Fruit fly (Drosophila melanogaster) whole organism, embryonic: Measurements from ENCODE around the gene Wee1.
A peak's percentile ranks its signal among the peaks of the same experiment; 100 is the strongest.

Experiments used
- Adf1 ChIP-seq: fragments of 200-800 bp; sonication (Bioruptor generic); IDR thresholded peaks from 2 replicates; pipeline ENCODE4 v1.3.6; 2022; ENCODE audit warnings: missing biosample characterization, missing genetic modification characterization
- BEAF-32 ChIP-seq: fragments of 200-800 bp; sonication (Bioruptor generic); optimal IDR thresholded peaks from 3 replicates; lab custom pipeline; 2017; ENCODE audit warnings: missing biosample characterization, missing genetic modification characterization, mild to moderate bottlenecking, moderate library complexity, missing genetic modification reagents
- CG10654 ChIP-seq: fragments of 200-800 bp; sonication (Bioruptor generic); optimal IDR thresholded peaks from 2 replicates; lab custom pipeline; 2016; ENCODE audit warnings: missing biosample characterization, missing genetic modification characterization
- CG11456 ChIP-seq: fragments of 200-800 bp; sonication (Bioruptor generic); IDR thresholded peaks from 3 replicates; pipeline ENCODE4 v1.3.6; 2022; ENCODE audit warnings: missing biosample characterization, missing genetic modification characterization
- CG11695 ChIP-seq: fragments of 200-800 bp; sonication (Bioruptor generic); IDR thresholded peaks from 3 replicates; pipeline ENCODE4 v1.3.6; 2022; ENCODE audit warnings: missing biosample characterization, missing genetic modification characterization
- CG12219 ChIP-seq: fragments of 200-800 bp; sonication (Bioruptor generic); optimal IDR thresholded peaks from 3 replicates; lab custom pipeline; 2018; ENCODE audit warnings: missing biosample characterization, mild to moderate bottlenecking, missing genetic modification characterization
- CG12942 ChIP-seq: fragments of 200-800 bp; sonication (Bioruptor generic); optimal IDR thresholded peaks from 3 replicates; lab custom pipeline; 2016; ENCODE audit warnings: missing biosample characterization, missing genetic modification characterization
- CG14710 ChIP-seq: fragments of 200-800 bp; sonication (Bioruptor generic); optimal IDR thresholded peaks from 3 replicates; lab custom pipeline; 2019; ENCODE audit warnings: missing biosample characterization, mild to moderate bottlenecking, missing genetic modification characterization, moderate library complexity
- CG15269 ChIP-seq: fragments of 200-800 bp; sonication (Bioruptor generic); optimal IDR thresholded peaks from 2 replicates; lab custom pipeline; 2018; ENCODE audit warnings: missing biosample characterization, mild to moderate bottlenecking, missing genetic modification characterization, moderate library complexity
- CG2199 ChIP-seq: fragments of 200-800 bp; sonication (Bioruptor generic); IDR thresholded peaks from 3 replicates; pipeline ENCODE4 v1.3.6; 2022; ENCODE audit warnings: missing biosample characterization, missing genetic modification characterization
- CG2202 ChIP-seq: fragments of 200-800 bp; sonication (Bioruptor generic); optimal IDR thresholded peaks from 2 replicates; lab custom pipeline; 2018; ENCODE audit warnings: missing biosample characterization, mild to moderate bottlenecking, missing genetic modification characterization
- CG3726 ChIP-seq: fragments of 200-800 bp; sonication (Bioruptor generic); IDR thresholded peaks from 3 replicates; pipeline ENCODE4, ENCODE4 v1.3.6; 2022; ENCODE audit warnings: missing biosample characterization, missing genetic modification characterization
- CG3995 ChIP-seq: fragments of 200-800 bp; sonication (Bioruptor generic); optimal IDR thresholded peaks from 3 replicates; lab custom pipeline; 2016; ENCODE audit warnings: missing biosample characterization, missing genetic modification characterization
- CG6765 ChIP-seq: fragments of 200-800 bp; sonication (Bioruptor generic); optimal IDR thresholded peaks from 3 replicates; lab custom pipeline; 2017; ENCODE audit warnings: missing biosample characterization, mild to moderate bottlenecking, missing genetic modification characterization
- CG7357 ChIP-seq: fragments of 200-800 bp; sonication (Bioruptor generic); IDR thresholded peaks from 3 replicates; pipeline ENCODE4 v1.3.6; 2022; ENCODE audit warnings: missing biosample characterization, missing genetic modification characterization
- CG7372 ChIP-seq: fragments of 200-800 bp; sonication (Bioruptor generic); IDR thresholded peaks from 2 replicates; pipeline ENCODE4 v1.3.6; 2022; ENCODE audit warnings: missing biosample characterization, missing genetic modification characterization
- CG8765 ChIP-seq: fragments of 200-800 bp; sonication (Bioruptor generic); IDR thresholded peaks from 2 replicates; pipeline ENCODE4 v1.3.6; 2022; ENCODE audit warnings: missing biosample characterization, missing genetic modification characterization
- CG9727 ChIP-seq: fragments of 200-800 bp; sonication (Bioruptor generic); optimal IDR thresholded peaks from 3 replicates; lab custom pipeline; 2017; ENCODE audit warnings: missing biosample characterization, mild to moderate bottlenecking, missing genetic modification characterization
- Dbx ChIP-seq: fragments of 200-800 bp; sonication (Bioruptor generic); IDR thresholded peaks from 3 replicates; pipeline ENCODE4 v1.3.6; 2022; ENCODE audit warnings: missing biosample characterization, missing genetic modification characterization
- Dfd ChIP-seq, 2 experiments: fragments of >200 bp; optimal IDR thresholded peaks; 2 replicates each; lab custom pipeline; 2017; ENCODE audit warnings: missing biosample characterization in 2 of 2, missing genetic modification characterization in 2 of 2
- Drgx ChIP-seq: fragments of 200-800 bp; sonication (Bioruptor generic); IDR thresholded peaks from 2 replicates; pipeline ENCODE4 v1.3.6; 2022; ENCODE audit warnings: missing biosample characterization, missing genetic modification characterization
- E2f2 ChIP-seq: fragments of 200-800 bp; sonication (Bioruptor generic); IDR thresholded peaks from 2 replicates; pipeline ENCODE4 v1.3.6; 2022; ENCODE audit warnings: missing biosample characterization, missing genetic modification characterization
- GATAe ChIP-seq: fragments of 200-800 bp; sonication (Bioruptor generic); conservative IDR thresholded peaks from 2 replicates; pipeline ENCODE4 v1.3.6; 2022; ENCODE audit warnings: missing biosample characterization, missing genetic modification characterization
- Myb ChIP-seq: fragments of 200-800 bp; sonication (Bioruptor generic); optimal IDR thresholded peaks from 2 replicates; lab custom pipeline; 2016; ENCODE audit warnings: missing biosample characterization, missing genetic modification characterization
- Oli ChIP-seq: fragments of 200-800 bp; sonication (Bioruptor generic); optimal IDR thresholded peaks from 2 replicates; lab custom pipeline; 2018; ENCODE audit warnings: missing biosample characterization, mild to moderate bottlenecking, missing genetic modification characterization, moderate library complexity
- Sin3A ChIP-seq: fragments of >200 bp; optimal IDR thresholded peaks from 2 replicates; lab custom pipeline; 2018
- Usf ChIP-seq: fragments of 200-800 bp; sonication (Bioruptor generic); optimal IDR thresholded peaks from 2 replicates; lab custom pipeline; 2017; ENCODE audit warnings: missing genotype, missing biosample characterization, missing genetic modification characterization
- ac ChIP-seq: fragments of 200-800 bp; sonication (Bioruptor generic); optimal IDR thresholded peaks from 3 replicates; lab custom pipeline; 2017; ENCODE audit warnings: missing biosample characterization, mild to moderate bottlenecking, missing genetic modification characterization
- ash1 ChIP-seq: fragments of 200-800 bp; sonication (Bioruptor generic); optimal IDR thresholded peaks from 2 replicates; lab custom pipeline; 2018; ENCODE audit warnings: missing biosample characterization, mild to moderate bottlenecking, missing genetic modification characterization
- ato ChIP-seq: fragments of 200-800 bp; sonication (Bioruptor generic); IDR thresholded peaks from 2 replicates; pipeline ENCODE4 v1.3.6; 2022; ENCODE audit warnings: missing biosample characterization, missing genetic modification characterization; ENCODE audit not compliant: partially characterized antibody
- chn ChIP-seq: fragments of 200-800 bp; sonication (Bioruptor generic); optimal IDR thresholded peaks from 2 replicates; lab custom pipeline; 2016; ENCODE audit warnings: missing biosample characterization, missing genetic modification characterization
- crol ChIP-seq: fragments of 200-800 bp; sonication (Bioruptor generic); IDR thresholded peaks from 2 replicates; pipeline ENCODE4 v1.3.6; 2022; ENCODE audit warnings: missing biosample characterization, missing genetic modification characterization
- da ChIP-seq: fragments of 200-800 bp; sonication (Bioruptor generic); optimal IDR thresholded peaks from 2 replicates; lab custom pipeline; 2016; ENCODE audit warnings: missing biosample characterization, missing genetic modification characterization
- danr ChIP-seq: fragments of 200-800 bp; sonication (Bioruptor generic); IDR thresholded peaks from 2 replicates; pipeline ENCODE4 v1.3.6; 2022; ENCODE audit warnings: missing biosample characterization, missing genetic modification characterization
- dmrt99B ChIP-seq: fragments of 200-800 bp; sonication (Bioruptor generic); optimal IDR thresholded peaks from 2 replicates; lab custom pipeline; 2018; ENCODE audit warnings: missing biosample characterization, mild to moderate bottlenecking, missing genetic modification characterization, moderate library complexity
- eve ChIP-seq, 2 experiments: fragments of >200 bp; optimal IDR thresholded peaks; 2 replicates each; lab custom pipeline; 2017; ENCODE audit warnings: missing biosample characterization in 2 of 2, missing genetic modification characterization in 2 of 2
- ewg ChIP-seq: fragments of 200-800 bp; sonication (Bioruptor generic); optimal IDR thresholded peaks from 3 replicates; lab custom pipeline; 2017; ENCODE audit warnings: mild to moderate bottlenecking, missing biosample characterization, missing genetic modification reagents, missing genetic modification characterization
- fd102C ChIP-seq: fragments of 200-800 bp; sonication (Bioruptor generic); optimal IDR thresholded peaks from 2 replicates; lab custom pipeline; 2018; ENCODE audit warnings: missing biosample characterization, mild to moderate bottlenecking, missing genetic modification characterization, moderate library complexity
- fd96Cb ChIP-seq: fragments of 200-800 bp; sonication (Bioruptor generic); optimal IDR thresholded peaks from 2 replicates; lab custom pipeline; 2018; ENCODE audit warnings: missing biosample characterization, mild to moderate bottlenecking, missing genetic modification characterization, moderate library complexity
- grau ChIP-seq: fragments of 200-800 bp; optimal IDR thresholded peaks from 3 replicates; lab custom pipeline; 2019; ENCODE audit warnings: missing biosample characterization, mild to moderate bottlenecking, missing genetic modification characterization, moderate library complexity
- ken ChIP-seq: fragments of 200-800 bp; sonication (Bioruptor generic); IDR thresholded peaks from 3 replicates; pipeline ENCODE4 v1.3.6; 2022; ENCODE audit warnings: missing biosample characterization, missing genetic modification characterization
- lilli ChIP-seq: fragments of 200-800 bp; sonication (Bioruptor generic); optimal IDR thresholded peaks from 3 replicates; lab custom pipeline; 2016; ENCODE audit warnings: missing biosample characterization, missing genetic modification characterization
- maf-S ChIP-seq: fragments of 200-800 bp; sonication (Bioruptor generic); optimal IDR thresholded peaks from 2 replicates; lab custom pipeline; 2016; ENCODE audit warnings: missing biosample characterization, missing genetic modification characterization
- odd ChIP-seq: fragments of 200-800 bp; sonication (Bioruptor generic); optimal IDR thresholded peaks from 2 replicates; lab custom pipeline; 2017; ENCODE audit warnings: missing biosample characterization, mild to moderate bottlenecking, missing genetic modification characterization
- onecut ChIP-seq: fragments of 200-800 bp; sonication (Bioruptor generic); IDR thresholded peaks from 2 replicates; pipeline ENCODE4 v1.3.6; 2022; ENCODE audit warnings: missing biosample characterization, missing genetic modification characterization
- org-1 ChIP-seq: fragments of 200-800 bp; sonication (Bioruptor generic); optimal IDR thresholded peaks from 2 replicates; lab custom pipeline; 2017; ENCODE audit warnings: missing biosample characterization, missing genetic modification characterization
- prd ChIP-seq, 3 experiments: fragments of >200 bp in 2 of 3; fragments of 200-800 bp in 1 of 3; sonication (Bioruptor generic) in 1 of 3; optimal IDR thresholded peaks in 2 of 3; IDR thresholded peaks in 1 of 3; 2 replicates in 2 of 3; 3 replicates in 1 of 3; pipeline versions ENCODE4 v1.3.6 to Lab custom; 2017 to 2022; ENCODE audit warnings: missing biosample characterization in 1 of 3, missing genetic modification characterization in 1 of 3
- sc ChIP-seq, 3 experiments: fragments of >200 bp in 2 of 3; fragments of 200-800 bp in 1 of 3; sonication (Bioruptor generic) in 1 of 3; optimal IDR thresholded peaks; 2 replicates in 2 of 3; 3 replicates in 1 of 3; lab custom pipeline; 2017; ENCODE audit warnings: mild to moderate bottlenecking in 1 of 3, missing biosample characterization in 1 of 3, missing genetic modification characterization in 1 of 3, missing genetic modification reagents in 1 of 3
- wek ChIP-seq: fragments of 200-800 bp; sonication (Bioruptor generic); optimal IDR thresholded peaks from 3 replicates; lab custom pipeline; 2018; ENCODE audit warnings: missing biosample characterization, mild to moderate bottlenecking, missing genetic modification characterization, moderate library complexity
- yki ChIP-seq: fragments of >200 bp; optimal IDR thresholded peaks from 3 replicates; lab custom pipeline; 2018

Gene Wee1

dm6 chr2L:6919850-6920660 is 6.1 kb upstream of the Wee1 start, which contains the start of gene x16 (continued):
- TF ChIP-seq CG7357 (GFP tag; lab: Robert Waterston, UW) (no peak), CG3726 (no peak), dmrt99B (tag; lab: Kevin White, UChicago) (no peak), GATAe (GFP tag; lab: Robert Waterston, UW) (no peak), lilli (GFP tag; lab: Kevin White, UChicago) (no peak), CG2199 (GFP tag; lab: Robert Waterston, UW) (no peak), E2f2 (GFP tag; lab: Robert Waterston, UW) (peak; percentile 54), sc (optimal IDR thresholded peaks at IDR 0.05; lab: Kevin White, UChicago) (no peak), sc (GFP tag; optimal IDR thresholded peaks at IDR 0.05; lab: Kevin White, UChicago) (no peak), danr (GFP tag; lab: Robert Waterston, UW) (no peak), CG8765 (GFP tag; lab: Robert Waterston, UW) (no peak), ac (GFP tag; lab: Kevin White, UChicago) (no peak), ato (GFP tag; lab: Robert Waterston, UW) (no peak), CG11695 (no peak), CG12942 (no peak), grau (tag; lab: Kevin White, UChicago) (no peak), CG2202 (tag; lab: Kevin White, UChicago) (no peak), odd (GFP tag; lab: Kevin White, UChicago) (no peak), yki (lab: Kevin White, UChicago) (no peak), crol (GFP tag; lab: Robert Waterston, UW) (no peak), Adf1 (GFP tag; lab: Robert Waterston, UW) (no peak), CG7372 (GFP tag; lab: Robert Waterston, UW) (no peak), CG15269 (tag; lab: Kevin White, UChicago) (no peak), Sin3A (lab: Kevin White, UChicago) (peak; percentile 76), CG9727 (no peak), prd (optimal IDR thresholded peaks at IDR 0.05; lab: Kevin White, UChicago) (no peak), prd (GFP tag; IDR thresholded peaks at IDR 0.05; lab: Robert Waterston, UW) (no peak), BEAF-32 (GFP tag; lab: Kevin White, UChicago) (peak; percentile 37), ewg (no peak), chn (GFP tag; lab: Kevin White, UChicago) (no peak), maf-S (GFP tag; lab: Kevin White, UChicago) (no peak), Dbx (GFP tag; lab: Robert Waterston, UW) (0 out of 3 replicates have a peak, but pooled peaks have one; percentile 2), CG12219 (GFP tag; lab: Kevin White, UChicago) (no peak), fd96Cb (no peak), Myb (peak; percentile 68), wek (no peak), ash1 (no peak), da (no peak), CG11456 (GFP tag; lab: Robert Waterston, UW) (no peak), CG6765 (GFP tag; lab: Kevin White, UChicago) (no peak), Drgx (no peak), Oli (no peak), CG3995 (peak; percentile 56), ken (GFP tag; lab: Robert Waterston, UW) (no peak), onecut (GFP tag; lab: Robert Waterston, UW) (peak; percentile 80), CG14710 (tag; lab: Kevin White, UChicago) (peak; percentile 50), CG10654 (GFP tag; lab: Kevin White, UChicago) (no peak), Dfd (GFP tag; optimal IDR thresholded peaks at IDR 0.05; lab: Kevin White, UChicago) (no peak), fd102C (GFP tag; lab: Kevin White, UChicago) (no peak), Usf (GFP tag; lab: Kevin White, UChicago) (no peak), org-1 (GFP tag; lab: Kevin White, UChicago) (no peak), eve (GFP tag; optimal IDR thresholded peaks at IDR 0.05; lab: Kevin White, UChicago) (no peak)
